Fruit fly (Drosophila melanogaster) whole organism, pupa: ENCODE results near the gene nocte.

ENCODE experiments used
- CG13204 ChIP-seq: fragments of 200-800 bp; sonication (Bioruptor generic); optimal IDR thresholded peaks from 2 replicates; lab custom pipeline; 2018; ENCODE audit warnings: missing biosample characterization, mild to moderate bottlenecking, missing genetic modification characterization, moderate library complexity
- CG14655 ChIP-seq: fragments of 200-800 bp; sonication (Bioruptor generic); optimal IDR thresholded peaks from 3 replicates; lab custom pipeline; 2017; ENCODE audit warnings: mild to moderate bottlenecking, missing biosample characterization, missing genetic modification reagents, missing genetic modification characterization
- CG34367 ChIP-seq: fragments of 200-800 bp; sonication (Bioruptor generic); optimal IDR thresholded peaks from 2 replicates; lab custom pipeline; 2018; ENCODE audit warnings: missing biosample characterization, mild to moderate bottlenecking, missing genetic modification characterization
- CG4496 ChIP-seq: fragments of 200-800 bp; sonication (Bioruptor generic); IDR thresholded peaks from 3 replicates; pipeline ENCODE4 v1.3.6; 2022; ENCODE audit warnings: missing biosample characterization, missing genetic modification characterization
- D1 ChIP-seq: fragments of 200-800 bp; sonication (Bioruptor generic); optimal IDR thresholded peaks from 2 replicates; lab custom pipeline; 2018; ENCODE audit warnings: missing biosample characterization, mild to moderate bottlenecking, missing genetic modification characterization, moderate library complexity
- rn ChIP-seq: fragments of 200-800 bp; sonication (Bioruptor generic); IDR thresholded peaks from 2 replicates; pipeline ENCODE4 v1.3.6; 2022; ENCODE audit warnings: missing biosample characterization, missing genetic modification characterization

DNA sequence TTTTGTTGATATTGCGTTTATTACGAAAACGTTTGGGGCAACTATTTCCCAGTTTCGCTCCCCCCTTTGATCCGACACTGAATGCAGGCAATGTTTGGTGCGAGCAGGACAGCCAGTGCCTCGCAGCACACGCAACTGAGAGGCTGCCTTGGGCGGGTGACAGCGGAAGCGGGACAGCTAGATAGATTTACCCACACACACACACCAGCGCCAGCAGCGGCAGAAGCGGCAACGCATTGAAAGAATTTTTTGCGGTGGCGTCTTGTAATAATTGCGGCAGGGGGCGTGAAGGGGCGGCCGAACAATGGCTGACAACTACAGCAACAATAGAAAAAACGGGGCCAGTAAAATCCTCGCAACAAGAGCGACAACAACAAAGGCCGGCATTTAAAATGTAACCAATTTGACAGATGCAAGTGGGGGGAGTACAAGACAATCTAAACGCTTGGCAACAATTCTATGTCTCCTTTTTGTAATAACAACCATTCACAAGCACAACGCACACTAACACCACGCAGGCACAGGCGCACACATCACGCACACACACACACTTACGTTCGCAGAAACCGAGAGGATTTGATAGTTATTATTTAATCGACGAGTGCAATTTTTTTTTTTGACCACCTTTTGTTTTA, 1.7 kb downstream of the nocte start:
- TF ChIP-seq CG14655 (GFP tag; lab: Kevin White, UChicago) (no peak), rn (GFP tag; lab: Robert Waterston, UW) (no peak), CG4496 (no peak), D1 (tag; lab: Kevin White, UChicago) (no peak), CG34367 (tag; lab: Kevin White, UChicago) (no peak), CG13204 (peak; percentile 84)
